Worm (Caenorhabditis elegans) whole organism, L1 larva: ENCODE measurements around the gene frpr-1.
A peak's percentile ranks its signal among the peaks of the same experiment; 100 is the strongest.

Source experiments
- C16A3.4 ChIP-seq: fragments of 150-350 bp; optimal IDR thresholded peaks from 2 replicates; lab custom pipeline; 2014; ENCODE audit warnings: missing biosample characterization, missing genetic modification characterization
- C34B4.2 ChIP-seq: sonication (generic microtip); optimal IDR thresholded peaks from 2 replicates; lab custom pipeline; 2017; ENCODE audit warnings: mild to moderate bottlenecking, missing genetic modification characterization, missing compliant biosample characterization
- Y116A8C.19 ChIP-seq: sonication (generic microtip); optimal IDR thresholded peaks from 2 replicates; lab custom pipeline; 2016; ENCODE audit warnings: missing compliant biosample characterization, missing genetic modification characterization, borderline replicate concordance
- alr-1 ChIP-seq: fragments of 200-800 bp; sonication (Bioruptor generic); optimal IDR thresholded peaks from 2 replicates; lab custom pipeline; 2018; ENCODE audit warnings: borderline replicate concordance, mild to moderate bottlenecking, missing genetic modification characterization, missing compliant biosample characterization
- aly-2 ChIP-seq: fragments of 150-350 bp; optimal IDR thresholded peaks from 2 replicates; lab custom pipeline; 2014; ENCODE audit warnings: missing biosample characterization, missing genetic modification characterization
- blmp-1 ChIP-seq: fragments of 150-350 bp; optimal IDR thresholded peaks from 2 replicates; lab custom pipeline; 2014; ENCODE audit warnings: missing biosample characterization, missing genetic modification characterization
- ceh-63 ChIP-seq: fragments of 200-800 bp; sonication (Bioruptor generic); optimal IDR thresholded peaks from 2 replicates; lab custom pipeline; 2018; ENCODE audit warnings: mild to moderate bottlenecking, missing genetic modification characterization, missing compliant biosample characterization
- ceh-90 ChIP-seq: sonication (generic microtip); optimal IDR thresholded peaks from 2 replicates; lab custom pipeline; 2016; ENCODE audit warnings: missing genetic modification characterization, missing compliant biosample characterization
- dsc-1 ChIP-seq: sonication (generic microtip); optimal IDR thresholded peaks from 2 replicates; lab custom pipeline; 2016; ENCODE audit warnings: mild to moderate bottlenecking, missing genetic modification characterization, missing compliant biosample characterization
- efl-1 ChIP-seq, 4 experiments: fragments of 150-350 bp; optimal IDR thresholded peaks in 3 of 4; peaks in 1 of 4; 1 replicate in 1 of 4; 2 replicates in 3 of 4; lab custom pipeline; 2014; ENCODE audit warnings: missing biosample characterization in 2 of 4, missing genetic modification characterization in 2 of 4, missing genetic modification reagents in 2 of 4
- egl-27 ChIP-seq, 2 experiments: fragments of 150-350 bp in 1 of 2; sonication (generic microtip); optimal IDR thresholded peaks; 3 replicates each; lab custom pipeline; 2017 to 2018; ENCODE audit warnings: missing biosample characterization in 2 of 2, missing genetic modification characterization in 2 of 2, missing genetic modification reagents in 2 of 2
- elt-2 ChIP-seq: sonication (generic microtip); optimal IDR thresholded peaks from 2 replicates; lab custom pipeline; 2016; ENCODE audit warnings: missing genetic modification characterization, mild to moderate bottlenecking, inconsistent platforms, missing compliant biosample characterization, missing genetic modification reagents
- fkh-4 ChIP-seq: sonication (generic microtip); optimal IDR thresholded peaks from 2 replicates; lab custom pipeline; 2016; ENCODE audit warnings: missing compliant biosample characterization, missing genetic modification characterization, borderline replicate concordance
- grh-1 ChIP-seq: fragments of 200-800 bp; sonication (Bioruptor generic); IDR thresholded peaks from 2 replicates; pipeline ENCODE4 v1.3.6; 2022; ENCODE audit warnings: missing genetic modification reagents, missing genetic modification characterization, missing compliant biosample characterization
- hlh-17 ChIP-seq: fragments of 200-800 bp; sonication (Bioruptor generic); optimal IDR thresholded peaks from 2 replicates; lab custom pipeline; 2018; ENCODE audit warnings: missing genetic modification characterization, mild to moderate bottlenecking, missing compliant biosample characterization, moderate library complexity, borderline replicate concordance
- hlh-4 ChIP-seq: sonication (generic microtip); optimal IDR thresholded peaks from 2 replicates; lab custom pipeline; 2016; ENCODE audit warnings: mild to moderate bottlenecking, missing genetic modification characterization, missing compliant biosample characterization
- hpl-2 ChIP-seq: fragments of 150-350 bp; optimal IDR thresholded peaks from 2 replicates; lab custom pipeline; 2014; ENCODE audit warnings: missing biosample characterization, missing genetic modification reagents, missing genetic modification characterization
- isw-1 ChIP-seq: fragments of 200-800 bp; sonication (Bioruptor generic); IDR thresholded peaks from 2 replicates; pipeline ENCODE4 v1.3.6; 2022; ENCODE audit warnings: missing genetic modification characterization, missing compliant biosample characterization
- lin-13 ChIP-seq: fragments of 150-350 bp; optimal IDR thresholded peaks from 2 replicates; lab custom pipeline; 2014; ENCODE audit warnings: missing biosample characterization, missing genetic modification reagents, missing genetic modification characterization
- lin-14 ChIP-seq: fragments of 200-800 bp; sonication (Bioruptor generic); optimal IDR thresholded peaks from 2 replicates; lab custom pipeline; 2018; ENCODE audit warnings: mild to moderate bottlenecking, missing genetic modification characterization, moderate library complexity, missing compliant biosample characterization
- lin-15B ChIP-seq: fragments of 150-350 bp; sonication (generic microtip); optimal IDR thresholded peaks from 3 replicates; lab custom pipeline; 2014; ENCODE audit warnings: missing biosample characterization, missing genetic modification characterization
- lin-35 ChIP-seq, 2 experiments: fragments of 150-350 bp; optimal IDR thresholded peaks; 2 replicates each; lab custom pipeline; 2014; ENCODE audit warnings: missing biosample characterization in 2 of 2, missing genetic modification characterization in 2 of 2, missing genetic modification reagents in 2 of 2
- lsy-2 ChIP-seq, 2 experiments: fragments of 150-350 bp; optimal IDR thresholded peaks; 2 replicates each; lab custom pipeline; 2014; ENCODE audit warnings: missing biosample characterization in 2 of 2, missing genetic modification characterization in 2 of 2
- mef-2 ChIP-seq: fragments of 150-350 bp; optimal IDR thresholded peaks from 2 replicates; lab custom pipeline; 2014; ENCODE audit warnings: missing biosample characterization, missing genetic modification characterization
- nhr-19 ChIP-seq: fragments of 200-800 bp; sonication (Bioruptor generic); conservative IDR thresholded peaks from 2 replicates; pipeline ENCODE4 v1.3.6; 2022; ENCODE audit warnings: missing genetic modification characterization, missing compliant biosample characterization
- nhr-28 ChIP-seq: fragments of 150-350 bp; optimal IDR thresholded peaks from 2 replicates; lab custom pipeline; 2014; ENCODE audit warnings: missing biosample characterization, missing genetic modification characterization
- nhr-76 ChIP-seq: sonication (generic microtip); optimal IDR thresholded peaks from 2 replicates; lab custom pipeline; 2017; ENCODE audit warnings: missing biosample characterization, missing genetic modification characterization
- nhr-84 ChIP-seq: sonication (generic microtip); optimal IDR thresholded peaks from 2 replicates; lab custom pipeline; 2017; ENCODE audit warnings: missing biosample characterization, missing genetic modification characterization
- nhr-85 ChIP-seq: sonication (generic microtip); peaks from one replicate; lab custom pipeline; 2016; ENCODE audit warnings: missing genetic modification characterization, inconsistent platforms, missing compliant biosample characterization
- nhr-90 ChIP-seq: sonication (generic microtip); optimal IDR thresholded peaks from 2 replicates; lab custom pipeline; 2016; ENCODE audit warnings: mild to moderate bottlenecking, missing genetic modification characterization, missing compliant biosample characterization; ENCODE audit not compliant: poor library complexity
- pag-3 ChIP-seq: sonication (generic microtip); optimal IDR thresholded peaks from 2 replicates; lab custom pipeline; 2017; ENCODE audit warnings: missing genetic modification characterization, mild to moderate bottlenecking, missing compliant biosample characterization, antibody characterized with exemption, borderline replicate concordance; ENCODE audit not compliant: insufficient read depth
- skn-1 ChIP-seq: fragments of 150-350 bp; optimal IDR thresholded peaks from 2 replicates; lab custom pipeline; 2014; ENCODE audit warnings: missing biosample characterization, missing genetic modification characterization
- sptf-1 ChIP-seq: fragments of 150-350 bp; optimal IDR thresholded peaks from 2 replicates; lab custom pipeline; 2014; ENCODE audit warnings: missing biosample characterization, missing genetic modification characterization
- swsn-7 ChIP-seq: sonication (generic microtip); optimal IDR thresholded peaks from 2 replicates; lab custom pipeline; 2016; ENCODE audit warnings: missing genetic modification characterization, missing compliant biosample characterization
- tlp-1 ChIP-seq: fragments of 150-350 bp; optimal IDR thresholded peaks from 2 replicates; lab custom pipeline; 2014; ENCODE audit warnings: missing biosample characterization, missing genetic modification characterization
- unc-30 ChIP-seq: sonication (generic microtip); optimal IDR thresholded peaks from 2 replicates; lab custom pipeline; 2017; ENCODE audit warnings: missing biosample characterization, missing genetic modification characterization
- unc-62 ChIP-seq: fragments of 150-350 bp; optimal IDR thresholded peaks from 2 replicates; lab custom pipeline; 2014; ENCODE audit warnings: missing biosample characterization, missing genetic modification reagents, missing genetic modification characterization
- unc-98 ChIP-seq: fragments of 200-800 bp; sonication (Bioruptor generic); IDR thresholded peaks from 2 replicates; pipeline ENCODE4 v1.3.6; 2022; ENCODE audit warnings: missing genetic modification characterization, missing compliant biosample characterization
- zag-1 ChIP-seq: fragments of 150-350 bp; optimal IDR thresholded peaks from 2 replicates; lab custom pipeline; 2014; ENCODE audit warnings: missing biosample characterization, missing genetic modification characterization
- ztf-4 ChIP-seq: fragments of 150-350 bp; optimal IDR thresholded peaks from 2 replicates; lab custom pipeline; 2014; ENCODE audit warnings: missing biosample characterization, missing genetic modification characterization

frpr-1 gene

DNA sequence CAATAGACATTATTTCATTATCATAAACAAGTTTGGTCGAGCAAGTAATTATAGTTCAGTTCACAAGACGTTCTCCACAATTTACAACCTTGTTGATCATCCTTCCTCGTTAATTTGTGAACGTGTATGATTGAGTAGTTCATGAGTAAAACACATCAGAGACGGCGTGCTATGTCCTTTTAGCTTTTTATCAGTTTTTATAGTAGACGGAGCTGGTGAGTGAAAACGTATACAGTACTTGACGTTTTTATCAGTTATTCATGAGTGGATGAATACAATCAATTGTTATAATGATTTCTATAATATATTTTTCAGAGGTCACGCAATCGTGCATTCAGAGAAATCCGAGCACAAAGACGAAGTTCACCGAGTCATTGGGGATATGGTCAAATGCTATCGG is 50.5 kb downstream of the frpr-1 start:
- TF ChIP-seq sptf-1 = no peak
- no peak for TF ChIP-seq nhr-85 (tag; lab: Kevin White, UChicago)
- no peak for TF ChIP-seq hlh-17 (GFP tag; lab: Kevin White, UChicago)
- no peak for TF ChIP-seq mef-2
- no peak for TF ChIP-seq elt-2 (tag; lab: Kevin White, UChicago)
- TF ChIP-seq lin-13 (GFP tag; lab: Kevin White, UChicago) = no peak
- TF ChIP-seq aly-2 (tag; lab: Kevin White, UChicago) = no peak
- TF ChIP-seq dsc-1 (tag; lab: Kevin White, UChicago) = no peak
- TF ChIP-seq nhr-90 (tag; lab: Kevin White, UChicago) = no peak
- TF ChIP-seq lin-35 (GFP tag; optimal IDR thresholded peaks at IDR 0.05; lab: Kevin White, UChicago) = no peak
- TF ChIP-seq hpl-2 (GFP tag; lab: Kevin White, UChicago) = no peak
- TF ChIP-seq blmp-1 (tag; lab: Kevin White, UChicago) = no peak
- TF ChIP-seq nhr-19 = no peak
- TF ChIP-seq tlp-1 (tag; lab: Kevin White, UChicago) = no peak
- TF ChIP-seq unc-98 (GFP tag; lab: Robert Waterston, UW) = no peak
- TF ChIP-seq swsn-7 (tag; lab: Kevin White, UChicago) = no peak
- TF ChIP-seq zag-1 = no peak
- no peak for TF ChIP-seq alr-1 (tag; lab: Kevin White, UChicago)

DNA sequence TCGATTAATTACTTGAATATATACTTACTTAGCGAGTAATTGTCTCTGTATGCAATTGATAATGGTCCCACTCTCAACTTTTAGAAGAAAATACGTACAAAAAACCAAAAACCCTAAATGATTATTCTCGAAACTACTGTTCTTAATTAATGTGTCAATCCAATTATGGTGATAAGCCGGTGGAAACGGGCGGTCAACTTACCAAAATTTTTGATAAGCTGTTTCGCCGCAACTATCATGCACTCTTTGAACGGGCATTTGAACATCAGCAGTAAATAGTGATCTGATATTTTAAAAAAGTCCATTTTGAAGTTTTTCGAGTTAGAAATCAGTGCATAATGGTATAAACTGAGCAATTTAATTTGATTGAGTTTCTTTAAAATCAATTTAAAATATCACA is 51.1 kb downstream of the frpr-1 start:
- TF ChIP-seq unc-30 (tag; lab: Kevin White, UChicago) (no peak), sptf-1 (no peak), lin-15B (tag; lab: Kevin White, UChicago) (no peak), ztf-4 (tag; lab: Kevin White, UChicago) (no peak), skn-1 (no peak), fkh-4 (tag; lab: Kevin White, UChicago) (no peak), nhr-76 (tag; lab: Kevin White, UChicago) (no peak), hlh-4 (no peak), lin-14 (no peak), nhr-90 (tag; lab: Kevin White, UChicago) (no peak), dsc-1 (tag; lab: Kevin White, UChicago) (no peak), egl-27 (tag; optimal IDR thresholded peaks at IDR 0.05; lab: Kevin White, UChicago) (no peak), isw-1 (GFP tag; lab: Robert Waterston, UW) (no peak), ceh-90 (no peak), tlp-1 (tag; lab: Kevin White, UChicago) (no peak), C34B4.2 (no peak), mef-2 (no peak), C16A3.4 (tag; lab: Kevin White, UChicago) (no peak), Y116A8C.19 (no peak)

DNA sequence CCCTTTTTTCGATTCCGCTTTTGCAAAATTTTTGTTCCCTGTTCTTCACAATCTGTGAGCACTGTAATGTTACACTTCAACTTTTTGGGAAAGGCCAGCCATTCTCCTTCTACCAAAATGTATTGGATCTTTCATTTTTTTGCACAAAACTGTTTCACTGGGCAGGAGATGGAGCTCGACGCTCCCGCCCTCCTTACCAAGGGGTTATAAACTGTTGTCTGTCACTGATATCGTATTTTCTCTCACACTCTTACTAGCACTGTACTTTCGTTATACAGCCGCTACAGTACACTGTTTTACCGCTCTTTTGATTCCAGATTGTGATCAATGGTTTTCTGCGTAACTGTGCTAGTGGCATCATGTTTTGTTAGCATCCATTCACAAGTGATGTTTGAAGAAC is 51.7 kb downstream of the frpr-1 start, which contains the start of gene C46F2.1:
TSS of gene C46F2.1 (plus strand) at position 301 of the 400 bp plus-strand sequence.
- TF ChIP-seq grh-1 (no peak), pag-3 (no peak), efl-1 (optimal IDR thresholded peaks at IDR 0.05; lab: Kevin White, UChicago) (no peak), efl-1 (GFP tag; optimal IDR thresholded peaks at IDR 0.05 in 1 of 2; lab: Kevin White, UChicago) (peak in 1 of 2 experiments; percentile 49), lsy-2 (tag; optimal IDR thresholded peaks at IDR 0.05; lab: Kevin White, UChicago) (no peak), lin-14 (no peak), nhr-85 (tag; lab: Kevin White, UChicago) (peak; percentile 36), nhr-28 (no peak), unc-62 (no peak), hpl-2 (GFP tag; lab: Kevin White, UChicago) (no peak), nhr-84 (tag; lab: Kevin White, UChicago) (no peak), blmp-1 (tag; lab: Kevin White, UChicago) (no peak), ceh-63 (GFP tag; lab: Kevin White, UChicago) (no peak)
- TF ChIP-seq, all 84 proteins: peak for 2
